Fruit fly (Drosophila melanogaster) whole organism, prepupa: Measurements from ENCODE around the gene CG42272.

Experiments
- Blimp-1 ChIP-seq: fragments of 200-800 bp; sonication (Bioruptor generic); optimal IDR thresholded peaks from 3 replicates; lab custom pipeline; 2017; ENCODE audit warnings: missing biosample characterization, missing genetic modification characterization, mild to moderate bottlenecking, moderate library complexity, missing genetic modification reagents
- CG34406 ChIP-seq: fragments of 200-800 bp; sonication (Bioruptor generic); optimal IDR thresholded peaks from 3 replicates; lab custom pipeline; 2016; ENCODE audit warnings: missing biosample characterization, missing genetic modification characterization
- CG3919 ChIP-seq: fragments of 200-800 bp; sonication (Bioruptor generic); optimal IDR thresholded peaks from 3 replicates; lab custom pipeline; 2016; ENCODE audit warnings: missing biosample characterization, missing genetic modification characterization
- CG6163 ChIP-seq: fragments of 200-800 bp; sonication (Bioruptor generic); IDR thresholded peaks from 3 replicates; pipeline ENCODE4 v1.3.6; 2022; ENCODE audit warnings: missing biosample characterization, missing genetic modification characterization
- Eip75B ChIP-seq: fragments of 200-800 bp; sonication (Bioruptor generic); optimal IDR thresholded peaks from 3 replicates; lab custom pipeline; 2016; ENCODE audit warnings: missing biosample characterization, missing genetic modification characterization
- Ets21C ChIP-seq: fragments of 200-800 bp; sonication (Bioruptor generic); optimal IDR thresholded peaks from 3 replicates; lab custom pipeline; 2016; ENCODE audit warnings: missing biosample characterization, missing genetic modification characterization
- Ets96B ChIP-seq: fragments of 200-800 bp; optimal IDR thresholded peaks from 2 replicates; lab custom pipeline; 2019; ENCODE audit warnings: missing biosample characterization, mild to moderate bottlenecking, missing genetic modification characterization, moderate library complexity
- Hr39 ChIP-seq: fragments of 200-800 bp; sonication (Bioruptor generic); optimal IDR thresholded peaks from 2 replicates; lab custom pipeline; 2016; ENCODE audit warnings: missing biosample characterization, missing genetic modification characterization
- Smox ChIP-seq: fragments of 200-800 bp; sonication (Bioruptor generic); optimal IDR thresholded peaks from 3 replicates; lab custom pipeline; 2016; ENCODE audit warnings: missing biosample characterization, missing genetic modification characterization
- esn ChIP-seq: fragments of 200-800 bp; sonication (Bioruptor generic); optimal IDR thresholded peaks from 2 replicates; lab custom pipeline; 2016; ENCODE audit warnings: missing biosample characterization, mild to moderate bottlenecking, missing genetic modification characterization, moderate library complexity
- fd85E ChIP-seq: fragments of 200-800 bp; sonication (Bioruptor generic); optimal IDR thresholded peaks from 3 replicates; lab custom pipeline; 2016; ENCODE audit warnings: missing biosample characterization, missing genetic modification characterization

- TF ChIP-seq CG6163 (GFP tag; lab: Robert Waterston, UW) = peak; percentile 9; the same call in 1 of the 3 replicates
- TF ChIP-seq fd85E (GFP tag; lab: Kevin White, UChicago) = no peak
- no peak for TF ChIP-seq Blimp-1
- TF ChIP-seq esn (GFP tag; lab: Kevin White, UChicago) = no peak
- TF ChIP-seq CG34406 (GFP tag; lab: Kevin White, UChicago) = no peak
- TF ChIP-seq CG3919 (GFP tag; lab: Kevin White, UChicago) = no peak
- no peak for TF ChIP-seq Ets96B (tag; lab: Kevin White, UChicago)
- no peak for TF ChIP-seq Hr39 (GFP tag; lab: Kevin White, UChicago)
- TF ChIP-seq Smox (GFP tag; lab: Kevin White, UChicago) = no peak
- TF ChIP-seq Eip75B (GFP tag; lab: Kevin White, UChicago) = no peak
- TF ChIP-seq Ets21C (GFP tag; lab: Kevin White, UChicago) = no peak
These were observed 32.6 kb downstream of the CG42272 start for dm6 chr3L:5835431-5835830.
